Fruit fly (Drosophila melanogaster) whole organism, embryonic: ENCODE data around the gene obst-F.

ENCODE experiments used
- Antp ChIP-seq: fragments of 200-800 bp; sonication (Bioruptor generic); optimal IDR thresholded peaks from 3 replicates; lab custom pipeline; 2016; ENCODE audit warnings: missing biosample characterization, missing genetic modification characterization
- Atf3 ChIP-seq: fragments of 200-800 bp; sonication (Bioruptor generic); optimal IDR thresholded peaks from 3 replicates; lab custom pipeline; 2016; ENCODE audit warnings: missing biosample characterization, missing genetic modification characterization
- Bteb2 ChIP-seq: fragments of 200-800 bp; sonication (Bioruptor generic); optimal IDR thresholded peaks from 2 replicates; lab custom pipeline; 2016; ENCODE audit warnings: missing biosample characterization, missing genetic modification characterization
- CG10267 ChIP-seq: fragments of 200-800 bp; sonication (Bioruptor generic); optimal IDR thresholded peaks from 2 replicates; lab custom pipeline; 2018; ENCODE audit warnings: missing biosample characterization, mild to moderate bottlenecking, missing genetic modification characterization, moderate library complexity
- CG12769 ChIP-seq: fragments of 200-800 bp; sonication (Bioruptor generic); optimal IDR thresholded peaks from 2 replicates; lab custom pipeline; 2019; ENCODE audit warnings: missing biosample characterization, mild to moderate bottlenecking, missing genetic modification characterization, moderate library complexity
- CG13123 ChIP-seq: fragments of 200-800 bp; sonication (Bioruptor generic); optimal IDR thresholded peaks from 2 replicates; lab custom pipeline; 2016; ENCODE audit warnings: missing biosample characterization, missing genetic modification characterization
- CG14050 ChIP-seq: fragments of 200-800 bp; sonication (Bioruptor generic); IDR thresholded peaks from 3 replicates; pipeline ENCODE4 v1.3.6; 2022; ENCODE audit warnings: missing biosample characterization, missing genetic modification characterization
- CG14965 ChIP-seq: fragments of 200-800 bp; sonication (Bioruptor generic); optimal IDR thresholded peaks from 2 replicates; lab custom pipeline; 2016; ENCODE audit warnings: missing biosample characterization, missing genetic modification characterization, borderline replicate concordance
- CG1602 ChIP-seq: fragments of 200-800 bp; sonication (Bioruptor generic); optimal IDR thresholded peaks from 3 replicates; lab custom pipeline; 2016; ENCODE audit warnings: missing biosample characterization, missing genetic modification characterization
- CG16779 ChIP-seq: fragments of 200-800 bp; sonication (Bioruptor generic); IDR thresholded peaks from 2 replicates; pipeline ENCODE4 v1.3.6; 2022; ENCODE audit warnings: missing biosample characterization, missing genetic modification characterization
- CG2116 ChIP-seq: fragments of 200-800 bp; sonication (Bioruptor generic); optimal IDR thresholded peaks from 3 replicates; lab custom pipeline; 2018; ENCODE audit warnings: missing biosample characterization, mild to moderate bottlenecking, missing genetic modification characterization
- CG30020 ChIP-seq: fragments of 200-800 bp; optimal IDR thresholded peaks from 2 replicates; lab custom pipeline; 2019; ENCODE audit warnings: missing biosample characterization, mild to moderate bottlenecking, missing genetic modification characterization, moderate library complexity
- CG3065 ChIP-seq: fragments of 200-800 bp; sonication (Bioruptor generic); optimal IDR thresholded peaks from 2 replicates; lab custom pipeline; 2016; ENCODE audit warnings: missing biosample characterization, missing genetic modification characterization
- CG31224 ChIP-seq: fragments of 200-800 bp; sonication (Bioruptor generic); IDR thresholded peaks from 2 replicates; pipeline ENCODE4 v1.3.6; 2022; ENCODE audit warnings: missing biosample characterization, missing genetic modification characterization
- CG31388 ChIP-seq: fragments of 200-800 bp; sonication (Bioruptor generic); optimal IDR thresholded peaks from 2 replicates; lab custom pipeline; 2016; ENCODE audit warnings: missing biosample characterization, missing genetic modification characterization
- CG32772 ChIP-seq: fragments of 200-800 bp; sonication (Bioruptor generic); IDR thresholded peaks from 2 replicates; pipeline ENCODE4 v1.3.6; 2022; ENCODE audit warnings: missing biosample characterization, missing genetic modification characterization
- CG3407 ChIP-seq: fragments of 200-800 bp; sonication (Bioruptor generic); optimal IDR thresholded peaks from 2 replicates; lab custom pipeline; 2018; ENCODE audit warnings: missing biosample characterization, mild to moderate bottlenecking, missing genetic modification characterization
- CG3838 ChIP-seq: fragments of 200-800 bp; sonication (Bioruptor generic); optimal IDR thresholded peaks from 3 replicates; lab custom pipeline; 2016; ENCODE audit warnings: missing biosample characterization, missing genetic modification characterization
- CG6254 ChIP-seq: fragments of 200-800 bp; sonication (Bioruptor generic); optimal IDR thresholded peaks from 3 replicates; lab custom pipeline; 2017; ENCODE audit warnings: mild to moderate bottlenecking, missing biosample characterization, missing genetic modification reagents, missing genetic modification characterization
- CG6272 ChIP-seq: fragments of 200-800 bp; sonication (Bioruptor generic); IDR thresholded peaks from 2 replicates; pipeline ENCODE4 v1.3.6; 2022; ENCODE audit warnings: missing biosample characterization, missing genetic modification characterization
- CG6765 ChIP-seq: fragments of 200-800 bp; sonication (Bioruptor generic); optimal IDR thresholded peaks from 3 replicates; lab custom pipeline; 2017; ENCODE audit warnings: missing biosample characterization, mild to moderate bottlenecking, missing genetic modification characterization
- CG7271 ChIP-seq: fragments of 200-800 bp; sonication (Bioruptor generic); optimal IDR thresholded peaks from 2 replicates; lab custom pipeline; 2018; ENCODE audit warnings: missing biosample characterization, mild to moderate bottlenecking, missing genetic modification characterization, moderate library complexity
- CG7556 ChIP-seq: fragments of 200-800 bp; sonication (Bioruptor generic); optimal IDR thresholded peaks from 2 replicates; lab custom pipeline; 2017; ENCODE audit warnings: missing biosample characterization, mild to moderate bottlenecking, missing genetic modification characterization
- CG9876 ChIP-seq: fragments of 200-800 bp; sonication (Bioruptor generic); optimal IDR thresholded peaks from 2 replicates; lab custom pipeline; 2016; ENCODE audit warnings: missing biosample characterization, missing genetic modification characterization
- H2.0 ChIP-seq: fragments of 200-800 bp; sonication (Bioruptor generic); IDR thresholded peaks from 2 replicates; pipeline ENCODE4 v1.3.6; 2022; ENCODE audit warnings: missing biosample characterization, missing genetic modification characterization
- Lhr ChIP-seq: fragments of 200-800 bp; sonication (Bioruptor generic); optimal IDR thresholded peaks from 3 replicates; lab custom pipeline; 2017; ENCODE audit warnings: mild to moderate bottlenecking, missing biosample characterization, missing genetic modification reagents, missing genetic modification characterization
- Myb ChIP-seq: fragments of 200-800 bp; sonication (Bioruptor generic); optimal IDR thresholded peaks from 2 replicates; lab custom pipeline; 2016; ENCODE audit warnings: missing biosample characterization, missing genetic modification characterization
- Optix ChIP-seq: fragments of 200-800 bp; sonication (Bioruptor generic); IDR thresholded peaks from 3 replicates; pipeline ENCODE4 v1.3.6; 2022; ENCODE audit warnings: missing biosample characterization, missing genetic modification characterization
- Pdp1 ChIP-seq, 2 experiments: fragments of 200-800 bp; sonication (Bioruptor generic); optimal IDR thresholded peaks; 3 replicates each; lab custom pipeline; 2016; ENCODE audit warnings: missing biosample characterization in 2 of 2, missing genetic modification characterization in 2 of 2, mild to moderate bottlenecking in 1 of 2, moderate library complexity in 1 of 2
- Sox100B ChIP-seq: fragments of 200-800 bp; sonication (Bioruptor generic); optimal IDR thresholded peaks from 3 replicates; lab custom pipeline; 2018; ENCODE audit warnings: missing biosample characterization, mild to moderate bottlenecking, missing genetic modification characterization
- Trl ChIP-seq, 3 experiments: fragments of >200 bp in 2 of 3; fragments of 200-800 bp in 1 of 3; sonication (Bioruptor generic) in 1 of 3; optimal IDR thresholded peaks; 2 replicates in 1 of 3; 3 replicates in 2 of 3; lab custom pipeline; 2016 to 2017; ENCODE audit warnings: missing biosample characterization in 1 of 3, missing genetic modification characterization in 1 of 3
- abd-A ChIP-seq: fragments of 200-800 bp; sonication (Bioruptor generic); optimal IDR thresholded peaks from 3 replicates; lab custom pipeline; 2019; ENCODE audit warnings: missing biosample characterization, mild to moderate bottlenecking, missing genetic modification characterization, moderate library complexity
- aop ChIP-seq: fragments of 200-800 bp; sonication (Bioruptor generic); IDR thresholded peaks from 2 replicates; pipeline ENCODE4 v1.3.6; 2022; ENCODE audit warnings: missing biosample characterization, missing genetic modification characterization
- ap ChIP-seq: fragments of 200-800 bp; sonication (Bioruptor generic); IDR thresholded peaks from 2 replicates; pipeline ENCODE4 v1.3.6; 2022; ENCODE audit warnings: missing biosample characterization, missing genetic modification characterization
- bab2 ChIP-seq: fragments of 200-800 bp; sonication (Bioruptor generic); optimal IDR thresholded peaks from 2 replicates; lab custom pipeline; 2016; ENCODE audit warnings: missing biosample characterization, missing genetic modification characterization
- bowl ChIP-seq: fragments of 200-800 bp; sonication (Bioruptor generic); IDR thresholded peaks from 2 replicates; pipeline ENCODE4 v1.3.6; 2022; ENCODE audit warnings: missing biosample characterization, missing genetic modification characterization
- fru ChIP-seq: fragments of >200 bp; optimal IDR thresholded peaks from 2 replicates; lab custom pipeline; 2017
- fu2 ChIP-seq: fragments of 200-800 bp; sonication (Bioruptor generic); optimal IDR thresholded peaks from 2 replicates; lab custom pipeline; 2016; ENCODE audit warnings: missing biosample characterization, missing genetic modification characterization
- h ChIP-seq: fragments of >200 bp; optimal IDR thresholded peaks from 2 replicates; lab custom pipeline; 2017
- lab ChIP-seq: fragments of 200-800 bp; sonication (Bioruptor generic); optimal IDR thresholded peaks from 3 replicates; lab custom pipeline; 2017; ENCODE audit warnings: missing biosample characterization, missing genetic modification characterization, mild to moderate bottlenecking, moderate library complexity, missing genetic modification reagents
- mld ChIP-seq: fragments of 200-800 bp; sonication (Bioruptor generic); IDR thresholded peaks from 3 replicates; pipeline ENCODE4 v1.3.6; 2022; ENCODE audit warnings: missing biosample characterization, missing genetic modification characterization; ENCODE audit not compliant: partially characterized antibody
- nau ChIP-seq: fragments of 200-800 bp; sonication (Bioruptor generic); optimal IDR thresholded peaks from 3 replicates; lab custom pipeline; 2017; ENCODE audit warnings: missing biosample characterization, mild to moderate bottlenecking, missing genetic modification characterization, missing genetic modification reagents
- onecut ChIP-seq: fragments of 200-800 bp; sonication (Bioruptor generic); IDR thresholded peaks from 2 replicates; pipeline ENCODE4 v1.3.6; 2022; ENCODE audit warnings: missing biosample characterization, missing genetic modification characterization
- p53 ChIP-seq: fragments of 200-800 bp; sonication (Bioruptor generic); optimal IDR thresholded peaks from 2 replicates; lab custom pipeline; 2016; ENCODE audit warnings: missing biosample characterization, missing genetic modification characterization
- pita ChIP-seq: fragments of 200-800 bp; sonication (Bioruptor generic); optimal IDR thresholded peaks from 2 replicates; lab custom pipeline; 2017; ENCODE audit warnings: missing biosample characterization, mild to moderate bottlenecking, missing genetic modification characterization
- pum ChIP-seq: fragments of 200-800 bp; sonication (Bioruptor generic); optimal IDR thresholded peaks from 2 replicates; lab custom pipeline; 2016; ENCODE audit warnings: missing biosample characterization, missing genetic modification characterization
- scrt ChIP-seq: fragments of 200-800 bp; sonication (Bioruptor generic); optimal IDR thresholded peaks from 2 replicates; lab custom pipeline; 2018; ENCODE audit warnings: missing biosample characterization, mild to moderate bottlenecking, missing genetic modification characterization, moderate library complexity
- sima ChIP-seq: fragments of 200-800 bp; sonication (Bioruptor generic); optimal IDR thresholded peaks from 2 replicates; lab custom pipeline; 2016; ENCODE audit warnings: missing biosample characterization, missing genetic modification characterization
- sisA ChIP-seq: fragments of 200-800 bp; sonication (Bioruptor generic); IDR thresholded peaks from 2 replicates; pipeline ENCODE4 v1.3.6; 2022; ENCODE audit warnings: missing biosample characterization, missing genetic modification characterization
- sr ChIP-seq: fragments of 200-800 bp; sonication (Bioruptor generic); IDR thresholded peaks from 3 replicates; pipeline ENCODE4 v1.3.6; 2022; ENCODE audit warnings: missing biosample characterization, missing genetic modification characterization
- trh ChIP-seq: fragments of 200-800 bp; sonication (Bioruptor generic); optimal IDR thresholded peaks from 2 replicates; lab custom pipeline; 2016; ENCODE audit warnings: missing biosample characterization, missing genetic modification characterization
- wdn ChIP-seq: fragments of 200-800 bp; sonication (Bioruptor generic); IDR thresholded peaks from 2 replicates; pipeline ENCODE4 v1.3.6; 2022; ENCODE audit warnings: missing biosample characterization, missing genetic modification characterization
- zf30C ChIP-seq: fragments of 200-800 bp; sonication (Bioruptor generic); optimal IDR thresholded peaks from 3 replicates; lab custom pipeline; 2018; ENCODE audit warnings: missing biosample characterization, mild to moderate bottlenecking, missing genetic modification characterization

obst-F gene

dm6 chr3L:20221412-20221864, 20.0 kb upstream of the obst-F start, which contains the start of gene CG17145 (continued):
- no peak for TF ChIP-seq pita
- TF ChIP-seq CG12769 = no peak
- no peak for TF ChIP-seq Trl (optimal IDR thresholded peaks at IDR 0.05; lab: Kevin White, UChicago)
- no peak for TF ChIP-seq Trl (GFP tag; optimal IDR thresholded peaks at IDR 0.05; lab: Kevin White, UChicago)
- TF ChIP-seq Bteb2 (GFP tag; lab: Kevin White, UChicago) = no peak
- no peak for TF ChIP-seq sr (GFP tag; lab: Robert Waterston, UW)
- TF ChIP-seq CG14050 (GFP tag; lab: Robert Waterston, UW) = no peak
- TF ChIP-seq CG1602 = no peak
- no peak for TF ChIP-seq Myb
- no peak for TF ChIP-seq Atf3 (GFP tag; lab: Kevin White, UChicago)
- no peak for TF ChIP-seq CG10267 (tag; lab: Kevin White, UChicago)
- no peak for TF ChIP-seq nau (GFP tag; lab: Kevin White, UChicago)
- TF ChIP-seq Lhr (GFP tag; lab: Kevin White, UChicago) = no peak
- no peak for TF ChIP-seq zf30C (GFP tag; lab: Kevin White, UChicago)
- TF ChIP-seq CG7556 (GFP tag; lab: Kevin White, UChicago) = peak; percentile 18
- no peak for TF ChIP-seq onecut (GFP tag; lab: Robert Waterston, UW)
- no peak for TF ChIP-seq Antp
- TF ChIP-seq fu2 (GFP tag; lab: Kevin White, UChicago) = no peak
- TF ChIP-seq bab2 (GFP tag; lab: Kevin White, UChicago) = no peak
- TF ChIP-seq mld (GFP tag; lab: Robert Waterston, UW) = no peak
- TF ChIP-seq wdn (GFP tag; lab: Robert Waterston, UW) = no peak
- TF ChIP-seq CG3838 (GFP tag; lab: Kevin White, UChicago) = no peak
- TF ChIP-seq CG9876 (GFP tag; lab: Kevin White, UChicago) = no peak
- TF ChIP-seq CG3065 (GFP tag; lab: Kevin White, UChicago) = no peak
- peak; percentile 68 for TF ChIP-seq lab (GFP tag; lab: Kevin White, UChicago)
- TF ChIP-seq h (lab: Kevin White, UChicago) = no peak
- no peak for TF ChIP-seq CG6272
- no peak for TF ChIP-seq ap (GFP tag; lab: Robert Waterston, UW)
- TF ChIP-seq pum = no peak
- no peak for TF ChIP-seq p53 (GFP tag; lab: Kevin White, UChicago)
- no peak for TF ChIP-seq sisA (GFP tag; lab: Robert Waterston, UW)
- no peak for TF ChIP-seq H2.0 (GFP tag; lab: Robert Waterston, UW)
- no peak for TF ChIP-seq CG31388 (GFP tag; lab: Kevin White, UChicago)
- TF ChIP-seq abd-A (tag; lab: Kevin White, UChicago) = no peak
- no peak for TF ChIP-seq CG2116 (GFP tag; lab: Kevin White, UChicago)
- TF ChIP-seq CG16779 (GFP tag; lab: Robert Waterston, UW) = no peak
- no peak for TF ChIP-seq fru
- no peak for TF ChIP-seq trh (GFP tag; lab: Kevin White, UChicago)
- TF ChIP-seq CG14965 = no peak
- TF ChIP-seq CG7271 = no peak
- TF ChIP-seq bowl (GFP tag; lab: Robert Waterston, UW) = no peak
- no peak for TF ChIP-seq Sox100B
- no peak for TF ChIP-seq CG30020 (tag; lab: Kevin White, UChicago)
- no peak for TF ChIP-seq sima
- no peak for TF ChIP-seq CG31224 (GFP tag; lab: Robert Waterston, UW)
- no peak for TF ChIP-seq CG32772 (GFP tag; lab: Robert Waterston, UW)
- no peak for TF ChIP-seq Optix
- no peak for TF ChIP-seq Pdp1 (GFP tag; optimal IDR thresholded peaks at IDR 0.05; lab: Kevin White, UChicago)
- TF ChIP-seq aop (GFP tag; lab: Robert Waterston, UW) = no peak
- TF ChIP-seq scrt (GFP tag; lab: Kevin White, UChicago) = no peak
- TF ChIP-seq CG13123 (GFP tag; lab: Kevin White, UChicago) = no peak
- TF ChIP-seq CG3407 (GFP tag; lab: Kevin White, UChicago) = no peak
- no peak for TF ChIP-seq CG6765 (GFP tag; lab: Kevin White, UChicago)
- TF ChIP-seq CG6254 (GFP tag; lab: Kevin White, UChicago) = no peak
